Worm (Caenorhabditis elegans) whole organism, L4 larva: ENCODE measurements around the gene C46G7.2.

Experiments
- D1046.2 ChIP-seq: fragments of 200-800 bp; sonication (Bioruptor generic); IDR thresholded peaks from 2 replicates; pipeline ENCODE4 v1.3.6; 2022; ENCODE audit warnings: missing genetic modification characterization, missing compliant biosample characterization
- F37D6.2 ChIP-seq: sonication (generic microtip); optimal IDR thresholded peaks from 2 replicates; lab custom pipeline; 2016; ENCODE audit warnings: mild to moderate bottlenecking, missing genetic modification characterization, missing compliant biosample characterization
- T26A8.4 ChIP-seq: fragments of 200-800 bp; sonication (Bioruptor generic); IDR thresholded peaks from 2 replicates; pipeline ENCODE4 v1.3.6; 2022; ENCODE audit warnings: missing genetic modification characterization, missing compliant biosample characterization
- Y75B8A.6 ChIP-seq: fragments of 200-800 bp; sonication (Bioruptor generic); IDR thresholded peaks from 2 replicates; pipeline ENCODE4 v1.3.6; 2022; ENCODE audit warnings: missing genetic modification reagents, missing genetic modification characterization, missing compliant biosample characterization
- ZK337.2 ChIP-seq: fragments of 200-800 bp; sonication (Bioruptor generic); IDR thresholded peaks from 2 replicates; pipeline ENCODE4 v1.3.6; 2022; ENCODE audit warnings: missing genetic modification reagents, missing genetic modification characterization, missing compliant biosample characterization
- aha-1 ChIP-seq: fragments of 150-350 bp; peaks from one replicate; lab custom pipeline; 2014; ENCODE audit warnings: missing biosample characterization, missing genetic modification characterization
- aly-2 ChIP-seq: sonication (generic microtip); optimal IDR thresholded peaks from 2 replicates; lab custom pipeline; 2018; ENCODE audit warnings: missing biosample characterization, missing genetic modification characterization
- ama-1 ChIP-seq: fragments of 150-350 bp; optimal IDR thresholded peaks from 2 replicates; lab custom pipeline; 2014; ENCODE audit warnings: inconsistent platforms, mixed read lengths
- arid-1 ChIP-seq: fragments of 200-800 bp; sonication (Bioruptor generic); conservative IDR thresholded peaks from 2 replicates; pipeline ENCODE4 v1.3.6; 2022; ENCODE audit warnings: missing genetic modification reagents, missing genetic modification characterization, missing compliant biosample characterization
- attf-4 ChIP-seq: sonication (generic microtip); optimal IDR thresholded peaks from 3 replicates; lab custom pipeline; 2017; ENCODE audit warnings: missing biosample characterization, missing genetic modification characterization
- ceh-28 ChIP-seq: fragments of 150-350 bp; optimal IDR thresholded peaks from 2 replicates; lab custom pipeline; 2014; ENCODE audit warnings: missing biosample characterization, missing genetic modification reagents, missing genetic modification characterization
- ceh-32 ChIP-seq: sonication (generic microtip); optimal IDR thresholded peaks from 2 replicates; lab custom pipeline; 2016; ENCODE audit warnings: mild to moderate bottlenecking, missing genetic modification characterization, missing compliant biosample characterization; ENCODE audit not compliant: poor library complexity
- ceh-44 ChIP-seq: fragments of 200-800 bp; sonication (Bioruptor generic); IDR thresholded peaks from 2 replicates; pipeline ENCODE4 v1.3.6; 2022; ENCODE audit warnings: missing genetic modification reagents, missing genetic modification characterization, missing compliant biosample characterization
- daf-16 ChIP-seq, 3 experiments: sonication (generic microtip); optimal IDR thresholded peaks; 2 replicates each; lab custom pipeline; 2016 to 2017; ENCODE audit warnings: missing genetic modification characterization in 3 of 3, missing genetic modification reagents in 3 of 3, mild to moderate bottlenecking in 2 of 3, missing compliant biosample characterization in 2 of 3, missing biosample characterization in 1 of 3, moderate library complexity in 1 of 3
- dmd-6 ChIP-seq: fragments of 200-800 bp; sonication (Bioruptor generic); IDR thresholded peaks from 2 replicates; pipeline ENCODE4 v1.3.6; 2022; ENCODE audit warnings: missing genetic modification reagents, missing genetic modification characterization, missing compliant biosample characterization
- dpl-1 ChIP-seq: fragments of 150-350 bp; optimal IDR thresholded peaks from 2 replicates; lab custom pipeline; 2014; ENCODE audit warnings: missing biosample characterization, missing genetic modification reagents, missing genetic modification characterization
- duxl-1 ChIP-seq: sonication (generic microtip); optimal IDR thresholded peaks from 2 replicates; lab custom pipeline; 2016; ENCODE audit warnings: mild to moderate bottlenecking, missing genetic modification characterization, moderate library complexity, missing compliant biosample characterization; ENCODE audit not compliant: poor library complexity
- hif-1 ChIP-seq, 2 experiments: sonication (generic microtip); optimal IDR thresholded peaks; 2 replicates each; lab custom pipeline; 2016 to 2017; ENCODE audit warnings: missing compliant biosample characterization in 2 of 2, missing genetic modification characterization in 2 of 2, missing genetic modification reagents in 2 of 2, missing genotype in 2 of 2, mild to moderate bottlenecking in 1 of 2
- hlh-11 ChIP-seq: fragments of 200-800 bp; sonication (Bioruptor generic); optimal IDR thresholded peaks from 2 replicates; lab custom pipeline; 2018; ENCODE audit warnings: mild to moderate bottlenecking, missing genetic modification characterization, missing compliant biosample characterization
- hlh-30 ChIP-seq: sonication (generic microtip); optimal IDR thresholded peaks from 2 replicates; lab custom pipeline; 2017; ENCODE audit warnings: antibody characterized with exemption, mild to moderate bottlenecking, missing genetic modification characterization, missing compliant biosample characterization; ENCODE audit not compliant: insufficient read depth
- lin-38 ChIP-seq: fragments of 200-800 bp; sonication (Bioruptor generic); IDR thresholded peaks from 2 replicates; pipeline ENCODE4 v1.3.6; 2022; ENCODE audit warnings: missing genetic modification reagents, missing genetic modification characterization, missing compliant biosample characterization
- lsy-2 ChIP-seq, 2 experiments: fragments of 150-350 bp in 1 of 2; sonication (generic microtip) in 1 of 2; optimal IDR thresholded peaks; 2 replicates each; lab custom pipeline; 2014 to 2017; ENCODE audit warnings: missing biosample characterization in 2 of 2, missing genetic modification characterization in 2 of 2
- madf-9 ChIP-seq: fragments of 200-800 bp; sonication (Bioruptor generic); conservative IDR thresholded peaks from 2 replicates; pipeline ENCODE4 v1.3.6; 2022; ENCODE audit warnings: missing genetic modification reagents, missing genetic modification characterization, missing compliant biosample characterization
- mdt-29 ChIP-seq: fragments of 200-800 bp; sonication (Bioruptor generic); IDR thresholded peaks from 2 replicates; pipeline ENCODE4 v1.3.6; 2022; ENCODE audit warnings: missing genetic modification reagents, missing genetic modification characterization, missing compliant biosample characterization
- mxl-3 ChIP-seq: fragments of 200-800 bp; sonication (Bioruptor generic); optimal IDR thresholded peaks from 2 replicates; lab custom pipeline; 2018; ENCODE audit warnings: mild to moderate bottlenecking, missing genetic modification characterization, missing compliant biosample characterization
- nhr-11 ChIP-seq: fragments of 150-350 bp; optimal IDR thresholded peaks from 2 replicates; lab custom pipeline; 2014; ENCODE audit warnings: missing biosample characterization, missing genetic modification characterization
- nhr-28 ChIP-seq: fragments of 150-350 bp; optimal IDR thresholded peaks from 2 replicates; lab custom pipeline; 2014; ENCODE audit warnings: missing biosample characterization, missing genetic modification characterization
- nhr-6 ChIP-seq: fragments of 150-350 bp; optimal IDR thresholded peaks from 2 replicates; lab custom pipeline; 2014; ENCODE audit warnings: missing biosample characterization, missing genetic modification characterization
- nhr-76 ChIP-seq: fragments of 150-350 bp; optimal IDR thresholded peaks from 2 replicates; lab custom pipeline; 2014; ENCODE audit warnings: missing biosample characterization, missing genetic modification characterization
- nhr-77 ChIP-seq: fragments of 150-350 bp; optimal IDR thresholded peaks from 2 replicates; lab custom pipeline; 2014; ENCODE audit warnings: missing biosample characterization, missing genetic modification characterization
- pha-4 ChIP-seq, 2 experiments: fragments of 150-350 bp in 1 of 2; fragments of 200-800 bp in 1 of 2; sonication (Bioruptor generic) in 1 of 2; IDR thresholded peaks in 1 of 2; optimal IDR thresholded peaks in 1 of 2; 2 replicates each; pipeline versions ENCODE4 v1.3.6 to Lab custom; 2014 to 2022; ENCODE audit warnings: missing genetic modification characterization in 2 of 2, missing genetic modification reagents in 2 of 2, missing biosample characterization in 1 of 2, missing compliant biosample characterization in 1 of 2
- pqm-1 ChIP-seq: sonication (generic microtip); optimal IDR thresholded peaks from 2 replicates; lab custom pipeline; 2017; ENCODE audit warnings: missing biosample characterization, missing genetic modification characterization
- set-16 ChIP-seq: fragments of 200-800 bp; sonication (Bioruptor generic); IDR thresholded peaks from 2 replicates; pipeline ENCODE4 v1.3.6; 2022; ENCODE audit warnings: missing genetic modification reagents, missing genetic modification characterization, missing compliant biosample characterization
- skn-1 ChIP-seq: fragments of 150-350 bp; optimal IDR thresholded peaks from 2 replicates; lab custom pipeline; 2014; ENCODE audit warnings: missing biosample characterization, missing genetic modification characterization
- spr-1 ChIP-seq: sonication (generic microtip); optimal IDR thresholded peaks from 2 replicates; lab custom pipeline; 2016; ENCODE audit warnings: mild to moderate bottlenecking, missing genetic modification characterization, missing compliant biosample characterization
- unc-62 ChIP-seq, 3 experiments: fragments of 150-350 bp in 1 of 3; sonication (generic microtip); optimal IDR thresholded peaks in 2 of 3; peaks in 1 of 3; 1 replicate in 1 of 3; 2 replicates in 2 of 3; lab custom pipeline; 2014 to 2017; ENCODE audit warnings: missing biosample characterization in 3 of 3, missing genetic modification characterization in 3 of 3, missing genetic modification reagents in 3 of 3, missing genotype in 1 of 3
- vab-7 ChIP-seq: fragments of 200-800 bp; sonication (Bioruptor generic); IDR thresholded peaks from 2 replicates; pipeline ENCODE4 v1.3.6; 2022; ENCODE audit warnings: missing genetic modification reagents, missing genetic modification characterization, missing compliant biosample characterization
- zip-2 ChIP-seq: fragments of 150-350 bp; optimal IDR thresholded peaks from 2 replicates; lab custom pipeline; 2014; ENCODE audit warnings: missing biosample characterization, missing genetic modification characterization

The C46G7.2 gene

DNA sequence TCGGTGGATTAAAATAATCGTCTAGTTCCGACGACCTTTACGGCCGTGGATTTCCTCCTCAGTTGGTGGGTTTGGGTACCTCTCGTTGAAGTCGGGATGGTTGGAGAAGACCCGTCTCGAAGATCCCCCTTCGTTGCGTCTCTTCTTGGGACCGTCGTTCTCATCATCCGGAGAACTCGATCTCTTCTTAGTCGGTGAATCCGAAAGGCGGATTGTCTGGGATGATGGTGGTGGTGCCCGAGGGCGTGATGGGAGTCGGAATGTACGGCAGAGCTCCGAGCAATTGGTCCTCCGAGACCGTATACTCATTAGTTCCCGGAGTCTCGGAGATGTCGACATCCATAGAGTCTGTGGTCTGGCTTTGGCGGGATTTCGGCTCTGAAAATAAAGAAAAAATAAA lies 4.7 kb upstream of the C46G7.2 start:
- TF ChIP-seq nhr-76 (no peak), ceh-32 (tag; lab: Kevin White, UChicago) (no peak), ceh-44 (no peak), unc-62 (GFP tag; optimal IDR thresholded peaks at IDR 0.05 in 1 of 2; lab: Kevin White, UChicago) (peak in 1 of 2 experiments; percentile 36), unc-62 (tag; optimal IDR thresholded peaks at IDR 0.05; lab: Kevin White, UChicago) (no peak), zip-2 (tag; lab: Kevin White, UChicago) (no peak), set-16 (GFP tag; lab: Robert Waterston, UW) (peak; percentile 61), nhr-11 (tag; lab: Kevin White, UChicago) (no peak)

DNA sequence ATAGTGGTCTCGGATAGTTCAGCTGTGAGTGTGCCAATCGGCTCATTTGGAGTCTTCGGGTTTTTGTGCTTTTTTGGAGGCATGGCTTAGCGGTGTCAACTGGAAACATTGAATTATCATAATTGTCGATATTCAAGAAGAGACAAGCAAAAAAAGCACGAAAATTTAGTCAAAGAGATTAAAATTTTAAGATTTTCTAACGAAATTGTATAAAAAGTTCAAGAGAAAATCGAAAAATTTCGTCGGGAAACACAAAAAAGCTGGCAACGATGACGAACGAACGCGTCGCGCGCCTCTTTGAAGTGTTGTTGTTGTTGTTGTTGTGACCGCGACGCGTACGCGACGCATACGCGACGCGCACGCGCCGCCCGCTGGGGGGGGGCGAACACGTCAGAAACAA lies 3.5 kb upstream of the C46G7.2 start, which contains the start of gene C46G7.5:
C46G7.5 (minus strand) TSS at position 101 of the 400 bp plus-strand sequence.
- TF ChIP-seq hif-1 (tag; optimal IDR thresholded peaks at IDR 0.05; lab: Kevin White, UChicago) (no peak), pha-4 (GFP tag; IDR thresholded peaks at IDR 0.05; lab: Robert Waterston, UW) (no peak), pha-4 (tag; optimal IDR thresholded peaks at IDR 0.05; lab: Kevin White, UChicago) (no peak), spr-1 (no peak), ZK337.2 (GFP tag; lab: Robert Waterston, UW) (no peak), D1046.2 (GFP tag; lab: Robert Waterston, UW) (no peak), arid-1 (GFP tag; lab: Robert Waterston, UW) (no peak), lsy-2 (tag; optimal IDR thresholded peaks at IDR 0.05; lab: Kevin White, UChicago) (no peak), ceh-28 (tag; lab: Kevin White, UChicago) (no peak), hlh-11 (tag; lab: Kevin White, UChicago) (no peak), T26A8.4 (GFP tag; lab: Robert Waterston, UW) (no peak), mdt-29 (no peak), attf-4 (tag; lab: Kevin White, UChicago) (no peak)

DNA sequence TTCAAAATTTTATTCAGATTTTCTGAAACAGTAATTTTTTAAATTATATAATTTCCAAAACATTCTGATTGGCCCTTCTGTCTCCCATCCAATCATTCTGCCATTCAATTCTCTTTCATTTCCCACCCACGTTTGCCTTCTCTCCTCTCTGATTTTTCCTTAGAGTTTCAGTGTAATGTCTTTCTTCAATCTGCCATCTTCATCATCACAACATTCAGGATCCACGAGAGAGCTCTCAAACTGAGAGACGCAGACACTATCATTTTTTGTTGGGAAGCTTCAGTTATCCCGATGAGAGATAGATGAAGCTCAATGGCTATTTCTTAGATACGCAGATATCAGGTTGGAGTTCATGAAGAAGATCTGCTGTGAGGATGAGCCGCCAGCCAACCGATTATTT lies 1.1 kb upstream of the C46G7.2 start:
- no peak for TF ChIP-seq nhr-6
- TF ChIP-seq daf-16 (GFP tag; optimal IDR thresholded peaks at IDR 0.05; lab: Kevin White, UChicago): peak in 1 of 2 experiments; percentile 16
- TF ChIP-seq daf-16 (tag; optimal IDR thresholded peaks at IDR 0.05; lab: Kevin White, UChicago): no peak
- peak; percentile 12 for TF ChIP-seq hlh-11 (tag; lab: Kevin White, UChicago)

DNA sequence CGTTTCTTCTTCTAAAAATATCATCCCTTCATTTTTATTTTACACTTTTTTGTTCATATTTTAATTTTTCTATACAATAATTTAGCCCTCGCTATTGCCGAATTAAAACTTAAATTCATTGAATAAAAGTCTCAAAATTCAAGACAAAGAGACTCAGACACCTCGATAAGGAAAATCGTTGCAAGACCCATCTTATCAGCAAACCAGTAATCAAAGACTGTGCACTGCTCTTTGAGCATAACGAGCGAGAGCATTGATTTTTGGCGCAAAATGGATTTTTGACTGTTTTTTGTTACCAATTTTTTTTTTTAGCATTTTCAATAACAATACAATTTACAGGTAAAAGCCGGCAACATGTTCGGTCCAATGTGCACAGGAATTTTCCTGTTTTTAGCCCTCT lies 2.7 kb downstream of the C46G7.2 start, which contains the start of gene C46G7.1:
C46G7.1 (plus strand) TSS at position 340 of the 400 bp plus-strand sequence.
- TF ChIP-seq daf-16 (GFP tag; optimal IDR thresholded peaks at IDR 0.05; lab: Kevin White, UChicago) (no peak), daf-16 (tag; optimal IDR thresholded peaks at IDR 0.05; lab: Kevin White, UChicago) (peak; percentile 36), lin-38 (GFP tag; lab: Robert Waterston, UW) (no peak), aha-1 (tag; lab: Kevin White, UChicago) (peak; percentile 84), pqm-1 (tag; lab: Kevin White, UChicago) (peak; percentile 95), nhr-28 (peak; percentile 28), lsy-2 (tag; optimal IDR thresholded peaks at IDR 0.05; lab: Kevin White, UChicago) (no peak), nhr-77 (peak; percentile 27), mxl-3 (GFP tag; lab: Kevin White, UChicago) (peak; percentile 8), dmd-6 (GFP tag; lab: Robert Waterston, UW) (peak; percentile 36; the same call in 1 of the 2 replicates), ama-1 (lab: Kevin White, UChicago) (peak; percentile 15)

DNA sequence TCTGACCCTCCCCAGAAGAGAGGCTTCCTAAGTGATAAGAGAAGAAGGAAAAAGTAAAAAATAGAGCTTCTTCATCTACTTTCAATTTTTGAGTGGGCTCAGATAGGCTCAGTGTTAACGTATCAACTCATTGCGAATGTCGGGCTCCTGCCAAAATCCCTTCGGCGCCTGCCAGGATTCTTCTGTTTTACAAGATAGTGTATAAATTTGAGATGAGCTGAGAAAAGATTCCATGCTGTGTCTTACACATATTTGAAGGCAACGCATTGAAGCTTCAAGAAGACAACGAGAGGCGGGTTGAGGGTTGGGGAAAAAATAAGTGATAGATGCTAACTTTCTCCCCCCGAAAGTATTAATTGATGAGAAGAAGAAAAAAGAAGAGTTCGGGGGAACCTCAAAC lies 17.4 kb downstream of the C46G7.2 start:
- no peak for TF ChIP-seq Y75B8A.6 (GFP tag; lab: Robert Waterston, UW)
- TF ChIP-seq skn-1: no peak
- no peak for TF ChIP-seq vab-7
- TF ChIP-seq madf-9: no peak
- no peak for TF ChIP-seq hlh-30 (tag; lab: Kevin White, UChicago)
- TF ChIP-seq F37D6.2 (tag; lab: Kevin White, UChicago): no peak
- no peak for TF ChIP-seq dpl-1
- no peak for TF ChIP-seq aly-2 (tag; lab: Kevin White, UChicago)
- TF ChIP-seq duxl-1 (tag; lab: Kevin White, UChicago): no peak
